Fruit fly (Drosophila melanogaster): ENCODE measurements around the gene Ncoa6.

The Ncoa6 gene

dm6 chr2L:5298978-5299627, 27.4 kb downstream of the Ncoa6 start (continued):
- no peak for TF ChIP-seq CG17612 (GFP tag; IDR thresholded peaks at IDR 0.05)
- TF ChIP-seq ap (GFP tag; IDR thresholded peaks at IDR 0.05): peak; percentile 74
- TF ChIP-seq CG8924 (tag; optimal IDR thresholded peaks at IDR 0.05): peak; percentile 91
- TF ChIP-seq Eip74EF (GFP tag; optimal IDR thresholded peaks at IDR 0.05): peak in 1 of 2 experiments; percentile 85
- peak; percentile 76 for TF ChIP-seq CG14710 (tag; optimal IDR thresholded peaks at IDR 0.05)
- peak; percentile 56 for TF ChIP-seq BtbVII (GFP tag; optimal IDR thresholded peaks at IDR 0.05)
- no peak for TF ChIP-seq luna (GFP tag; optimal IDR thresholded peaks at IDR 0.05)
- TF ChIP-seq rib (GFP tag; IDR thresholded peaks at IDR 0.05): no peak
- peak; percentile 89 for TF ChIP-seq CG2875 (GFP tag; optimal IDR thresholded peaks at IDR 0.05)
- TF ChIP-seq CG15514 (GFP tag; optimal IDR thresholded peaks at IDR 0.05): peak; percentile 40
- TF ChIP-seq wdn (GFP tag; IDR thresholded peaks at IDR 0.05): 0 out of 2 replicates have a peak, but pooled peaks have one; percentile 31
- peak; percentile 25; the same call in 1 of the 2 replicates for TF ChIP-seq ro (GFP tag; IDR thresholded peaks at IDR 0.05)
- TF ChIP-seq Hmx (GFP tag; optimal IDR thresholded peaks at IDR 0.05): peak; percentile 8
- TF ChIP-seq hb (GFP tag; IDR thresholded peaks at IDR 0.05; ENCODE audit: partially characterized antibody): no peak
- TF ChIP-seq CG12299 (tag; optimal IDR thresholded peaks at IDR 0.05): peak; percentile 73
- peak; percentile 68 for TF ChIP-seq CG9817 (tag; optimal IDR thresholded peaks at IDR 0.05)
- TF ChIP-seq CG2116 (GFP tag; optimal IDR thresholded peaks at IDR 0.05): peak; percentile 32
- TF ChIP-seq crp (GFP tag; optimal IDR thresholded peaks at IDR 0.05): peak in 1 of 2 experiments; percentile 13
- TF ChIP-seq CG11695 (GFP tag; IDR thresholded peaks at IDR 0.05): peak; percentile 91
- TF ChIP-seq Dbx (GFP tag; IDR thresholded peaks at IDR 0.05): no peak
- TF ChIP-seq ara (GFP tag; IDR thresholded peaks at IDR 0.05): peak; percentile 80
- no peak for TF ChIP-seq C15 (GFP tag; IDR thresholded peaks at IDR 0.05)
- TF ChIP-seq Mes4 (GFP tag; optimal IDR thresholded peaks at IDR 0.05): peak; percentile 33
- peak; percentile 84 for TF ChIP-seq CG2202 (tag; optimal IDR thresholded peaks at IDR 0.05)
- peak; percentile 59 for TF ChIP-seq ranshi (GFP tag; IDR thresholded peaks at IDR 0.05)
- peak; percentile 62 for TF ChIP-seq CG30020 (tag; optimal IDR thresholded peaks at IDR 0.05)
- TF ChIP-seq CG9797 (GFP tag; optimal IDR thresholded peaks at IDR 0.05): no peak
- peak; percentile 43 for TF ChIP-seq Nf-YC (tag; optimal IDR thresholded peaks at IDR 0.05)
- no peak for TF ChIP-seq HLH4C (GFP tag; IDR thresholded peaks at IDR 0.05; ENCODE audit: partially characterized antibody)
- TF ChIP-seq CG17328 (GFP tag; IDR thresholded peaks at IDR 0.05): peak; percentile 72
- TF ChIP-seq CG31224 (GFP tag; IDR thresholded peaks at IDR 0.05): peak; percentile 35; the same call in 1 of the 2 replicates
- TF ChIP-seq ssp (GFP tag; IDR thresholded peaks at IDR 0.05): peak; percentile 51
- peak; percentile 52 for TF ChIP-seq Jarid2 (GFP tag; optimal IDR thresholded peaks at IDR 0.05)
- TF ChIP-seq kay (GFP tag; optimal IDR thresholded peaks at IDR 0.05): peak; percentile 73
- no peak for TF ChIP-seq Trl (optimal IDR thresholded peaks at IDR 0.05)
- TF ChIP-seq Trl (GFP tag; optimal IDR thresholded peaks at IDR 0.05): no peak
- TF ChIP-seq Dp (GFP tag; optimal IDR thresholded peaks at IDR 0.05): no peak
- TF ChIP-seq caup (GFP tag; optimal IDR thresholded peaks at IDR 0.05; ENCODE audit: severe bottlenecking): peak; percentile 64
- peak; percentile 58 for TF ChIP-seq CG12104 (GFP tag; optimal IDR thresholded peaks at IDR 0.05)
- 0 out of 3 replicates have a peak, but pooled peaks have one; percentile 38 for TF ChIP-seq CG7357 (GFP tag; IDR thresholded peaks at IDR 0.05)
- TF ChIP-seq CG4424 (GFP tag; optimal IDR thresholded peaks at IDR 0.05): peak; percentile 83
- TF ChIP-seq emc (GFP tag; optimal IDR thresholded peaks at IDR 0.05): no peak
- TF ChIP-seq CG10321 (GFP tag; IDR thresholded peaks at IDR 0.05): peak; percentile 84
- TF ChIP-seq Nf-YA (GFP tag; IDR thresholded peaks at IDR 0.05): no peak
- TF ChIP-seq Nf-YB (GFP tag; optimal IDR thresholded peaks at IDR 0.05): peak; percentile 61
- TF ChIP-seq CG31388 (GFP tag; optimal IDR thresholded peaks at IDR 0.05): no peak
- TF ChIP-seq row (GFP tag; IDR thresholded peaks at IDR 0.05): peak; percentile 96
- TF ChIP-seq CG7372 (GFP tag; IDR thresholded peaks at IDR 0.05): peak; percentile 53
- peak; percentile 83 for TF ChIP-seq D19A (tag; optimal IDR thresholded peaks at IDR 0.05)
- no peak for TF ChIP-seq Lpt (GFP tag; optimal IDR thresholded peaks at IDR 0.05)

Data from whole organism, embryonic.